Fruit fly (Drosophila melanogaster) whole organism, pupa: Measurements from ENCODE around the gene Pde11.

Source experiments
- CG10348 ChIP-seq: fragments of 200-800 bp; sonication (Bioruptor generic); IDR thresholded peaks from 2 replicates; pipeline ENCODE4 v1.3.6; 2022; ENCODE audit warnings: missing biosample characterization, missing genetic modification characterization
- CG12605 ChIP-seq: fragments of 200-800 bp; sonication (Bioruptor generic); IDR thresholded peaks from 2 replicates; pipeline ENCODE4 v1.3.6; 2022; ENCODE audit warnings: missing biosample characterization, missing genetic modification characterization
- CG13204 ChIP-seq: fragments of 200-800 bp; sonication (Bioruptor generic); optimal IDR thresholded peaks from 2 replicates; lab custom pipeline; 2018; ENCODE audit warnings: missing biosample characterization, mild to moderate bottlenecking, missing genetic modification characterization, moderate library complexity
- CG8159 ChIP-seq: fragments of 200-800 bp; sonication (Bioruptor generic); optimal IDR thresholded peaks from 3 replicates; lab custom pipeline; 2018; ENCODE audit warnings: missing biosample characterization, mild to moderate bottlenecking, missing genetic modification characterization, moderate library complexity
- D1 ChIP-seq: fragments of 200-800 bp; sonication (Bioruptor generic); optimal IDR thresholded peaks from 2 replicates; lab custom pipeline; 2018; ENCODE audit warnings: missing biosample characterization, mild to moderate bottlenecking, missing genetic modification characterization, moderate library complexity
- EcR ChIP-seq: fragments of 200-800 bp; sonication (Bioruptor generic); optimal IDR thresholded peaks from 3 replicates; lab custom pipeline; 2019; ENCODE audit warnings: missing biosample characterization, missing genetic modification characterization, mild to moderate bottlenecking, moderate library complexity, missing genetic modification reagents
- Pif1A ChIP-seq: fragments of 200-800 bp; sonication (Bioruptor generic); optimal IDR thresholded peaks from 3 replicates; lab custom pipeline; 2016; ENCODE audit warnings: missing biosample characterization, missing genetic modification characterization
- fd96Ca ChIP-seq: fragments of 200-800 bp; sonication (Bioruptor generic); IDR thresholded peaks from 3 replicates; pipeline ENCODE4 v1.3.6; 2022; ENCODE audit warnings: missing biosample characterization, missing genetic modification characterization
- rn ChIP-seq: fragments of 200-800 bp; sonication (Bioruptor generic); IDR thresholded peaks from 2 replicates; pipeline ENCODE4 v1.3.6; 2022; ENCODE audit warnings: missing biosample characterization, missing genetic modification characterization

DNA sequence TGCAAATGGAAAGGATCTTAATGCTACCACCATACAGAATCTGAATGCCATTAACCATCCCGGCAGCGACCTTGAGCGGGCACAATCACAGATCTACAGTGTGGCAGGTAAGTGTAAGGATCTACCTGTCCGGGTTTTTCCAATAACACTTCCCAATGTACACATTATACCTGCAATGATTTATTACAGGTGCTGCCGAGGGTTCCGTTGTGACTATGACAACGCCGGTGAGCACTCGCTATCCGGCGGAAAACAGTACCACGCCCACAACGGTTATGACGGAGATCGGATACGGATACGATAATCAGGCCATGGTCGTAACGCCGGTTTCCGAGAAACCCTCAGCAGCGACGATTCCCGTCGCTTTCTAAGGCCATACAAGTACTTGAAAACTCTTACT, 103.3 kb downstream of the Pde11 start:
- no peak for TF ChIP-seq CG12605 (GFP tag; lab: Robert Waterston, UW)
- TF ChIP-seq Pif1A: no peak
- no peak for TF ChIP-seq fd96Ca (GFP tag; lab: Robert Waterston, UW)
- no peak for TF ChIP-seq CG10348 (GFP tag; lab: Robert Waterston, UW)
- TF ChIP-seq rn (GFP tag; lab: Robert Waterston, UW): no peak
- TF ChIP-seq D1 (tag; lab: Kevin White, UChicago): no peak
- TF ChIP-seq EcR (GFP tag; lab: Kevin White, UChicago): no peak
- TF ChIP-seq CG13204 (GFP tag; lab: Kevin White, UChicago): no peak
- no peak for TF ChIP-seq CG8159
